Worm (Caenorhabditis elegans): ENCODE results near the gene T09A5.4.

- TF ChIP-seq flt-1 (GFP tag; IDR thresholded peaks at IDR 0.05), result no peak
- TF ChIP-seq ztf-23 (GFP tag; IDR thresholded peaks at IDR 0.05), result no peak
- no peak for TF ChIP-seq ztf-29 (GFP tag; IDR thresholded peaks at IDR 0.05)
- TF ChIP-seq tab-1 (GFP tag; IDR thresholded peaks at IDR 0.05), result no peak
- no peak for TF ChIP-seq klf-2 (GFP tag; conservative IDR thresholded peaks at IDR 0.05)
- TF ChIP-seq med-1 (GFP tag; optimal IDR thresholded peaks at IDR 0.05; ENCODE audit: insufficient read depth), result no peak
- no peak for TF ChIP-seq ref-1 (GFP tag; conservative IDR thresholded peaks at IDR 0.05)
- TF ChIP-seq cog-1 (tag; optimal IDR thresholded peaks at IDR 0.05), result no peak
Measured at ce11 chrII:7888759-7889158, 42.8 kb downstream of the T09A5.4 start.
